Fruit fly (Drosophila melanogaster) whole organism, prepupa: ENCODE measurements around the gene peng.

Source experiments
- CG10631 ChIP-seq: fragments of 200-800 bp; sonication (Bioruptor generic); optimal IDR thresholded peaks from 2 replicates; lab custom pipeline; 2016; ENCODE audit warnings: missing biosample characterization, missing genetic modification characterization
- CG10669 ChIP-seq: fragments of 200-800 bp; sonication (Bioruptor generic); optimal IDR thresholded peaks from 3 replicates; lab custom pipeline; 2018; ENCODE audit warnings: missing biosample characterization, mild to moderate bottlenecking, missing genetic modification characterization, moderate library complexity
- CG11762 ChIP-seq: fragments of 200-800 bp; sonication (Bioruptor generic); optimal IDR thresholded peaks from 3 replicates; lab custom pipeline; 2016; ENCODE audit warnings: missing biosample characterization, missing genetic modification characterization; ENCODE audit not compliant: insufficient read depth
- CG11902 ChIP-seq: fragments of 200-800 bp; sonication (Bioruptor generic); optimal IDR thresholded peaks from 3 replicates; lab custom pipeline; 2016; ENCODE audit warnings: missing biosample characterization, missing genetic modification characterization
- CG15336 ChIP-seq: fragments of 200-800 bp; sonication (Bioruptor generic); IDR thresholded peaks from 2 replicates; pipeline ENCODE4 v1.3.6; 2022; ENCODE audit warnings: missing biosample characterization, missing genetic modification characterization
- CG1621 ChIP-seq: fragments of 200-800 bp; sonication (Bioruptor generic); optimal IDR thresholded peaks from 3 replicates; lab custom pipeline; 2018; ENCODE audit warnings: missing biosample characterization, mild to moderate bottlenecking, missing genetic modification characterization
- CG16779 ChIP-seq: fragments of 200-800 bp; sonication (Bioruptor generic); optimal IDR thresholded peaks from 3 replicates; lab custom pipeline; 2017; ENCODE audit warnings: missing biosample characterization, mild to moderate bottlenecking, missing genetic modification characterization
- CG3032 ChIP-seq: fragments of 200-800 bp; optimal IDR thresholded peaks from 2 replicates; lab custom pipeline; 2019; ENCODE audit warnings: missing biosample characterization, mild to moderate bottlenecking, missing genetic modification characterization, moderate library complexity
- CG32006 ChIP-seq: fragments of 200-800 bp; sonication (Bioruptor generic); optimal IDR thresholded peaks from 3 replicates; lab custom pipeline; 2017; ENCODE audit warnings: missing biosample characterization, mild to moderate bottlenecking, missing genetic modification characterization
- CG34406 ChIP-seq: fragments of 200-800 bp; sonication (Bioruptor generic); optimal IDR thresholded peaks from 3 replicates; lab custom pipeline; 2016; ENCODE audit warnings: missing biosample characterization, missing genetic modification characterization
- CG4318 ChIP-seq: fragments of 200-800 bp; sonication (Bioruptor generic); optimal IDR thresholded peaks from 3 replicates; lab custom pipeline; 2017; ENCODE audit warnings: missing biosample characterization, mild to moderate bottlenecking, missing genetic modification characterization
- CG6808 ChIP-seq: fragments of 200-800 bp; sonication (Bioruptor generic); optimal IDR thresholded peaks from 3 replicates; lab custom pipeline; 2017; ENCODE audit warnings: missing biosample characterization, missing genetic modification characterization, mild to moderate bottlenecking, moderate library complexity, missing genetic modification reagents
- CG6854 ChIP-seq: fragments of 200-800 bp; sonication (Bioruptor generic); optimal IDR thresholded peaks from 2 replicates; lab custom pipeline; 2017; ENCODE audit warnings: missing biosample characterization, mild to moderate bottlenecking, missing genetic modification characterization
- CG7368 ChIP-seq: fragments of 200-800 bp; sonication (Bioruptor generic); optimal IDR thresholded peaks from 3 replicates; lab custom pipeline; 2016; ENCODE audit warnings: missing biosample characterization, missing genetic modification characterization
- CG8119 ChIP-seq: fragments of 200-800 bp; sonication (Bioruptor generic); IDR thresholded peaks from 3 replicates; pipeline ENCODE4 v1.3.6; 2022; ENCODE audit warnings: missing biosample characterization, missing genetic modification characterization
- CG8319 ChIP-seq: fragments of 200-800 bp; sonication (Bioruptor generic); optimal IDR thresholded peaks from 3 replicates; lab custom pipeline; 2016; ENCODE audit warnings: missing biosample characterization, missing genetic modification characterization
- CG9139 ChIP-seq: fragments of 200-800 bp; sonication (Bioruptor generic); optimal IDR thresholded peaks from 3 replicates; lab custom pipeline; 2017; ENCODE audit warnings: missing biosample characterization, mild to moderate bottlenecking, missing genetic modification characterization
- Eip78C ChIP-seq: fragments of 200-800 bp; sonication (Bioruptor generic); peaks from one replicate; lab custom pipeline; 2016; ENCODE audit warnings: missing biosample characterization, missing genetic modification characterization
- Ets21C ChIP-seq: fragments of 200-800 bp; sonication (Bioruptor generic); optimal IDR thresholded peaks from 3 replicates; lab custom pipeline; 2016; ENCODE audit warnings: missing biosample characterization, missing genetic modification characterization
- Gug ChIP-seq: fragments of 200-800 bp; sonication (Bioruptor generic); IDR thresholded peaks from 2 replicates; pipeline ENCODE4 v1.3.6; 2022; ENCODE audit warnings: missing biosample characterization, missing genetic modification characterization
- Hr39 ChIP-seq: fragments of 200-800 bp; sonication (Bioruptor generic); optimal IDR thresholded peaks from 2 replicates; lab custom pipeline; 2016; ENCODE audit warnings: missing biosample characterization, missing genetic modification characterization
- Hr4 ChIP-seq: fragments of 200-800 bp; sonication (Bioruptor generic); optimal IDR thresholded peaks from 3 replicates; lab custom pipeline; 2016; ENCODE audit warnings: missing biosample characterization, missing genetic modification characterization
- Met ChIP-seq: fragments of 200-800 bp; sonication (Bioruptor generic); optimal IDR thresholded peaks from 3 replicates; lab custom pipeline; 2016; ENCODE audit warnings: missing biosample characterization, missing genetic modification characterization
- OdsH ChIP-seq: fragments of 200-800 bp; sonication (Bioruptor generic); optimal IDR thresholded peaks from 3 replicates; lab custom pipeline; 2016; ENCODE audit warnings: missing biosample characterization, missing genetic modification characterization
- Smox ChIP-seq: fragments of 200-800 bp; sonication (Bioruptor generic); optimal IDR thresholded peaks from 3 replicates; lab custom pipeline; 2016; ENCODE audit warnings: missing biosample characterization, missing genetic modification characterization
- Sox102F ChIP-seq: fragments of 200-800 bp; sonication (Bioruptor generic); optimal IDR thresholded peaks from 2 replicates; lab custom pipeline; 2016; ENCODE audit warnings: missing biosample characterization, mild to moderate bottlenecking, missing genetic modification characterization
- Sox14 ChIP-seq: fragments of 200-800 bp; sonication (Bioruptor generic); optimal IDR thresholded peaks from 3 replicates; lab custom pipeline; 2016; ENCODE audit warnings: missing biosample characterization, missing genetic modification characterization
- Sox15 ChIP-seq: fragments of 200-800 bp; sonication (Bioruptor generic); optimal IDR thresholded peaks from 3 replicates; lab custom pipeline; 2016; ENCODE audit warnings: missing biosample characterization, missing genetic modification characterization
- acj6 ChIP-seq: fragments of 200-800 bp; sonication (Bioruptor generic); optimal IDR thresholded peaks from 3 replicates; lab custom pipeline; 2016; ENCODE audit warnings: missing biosample characterization, missing genetic modification characterization
- cyc ChIP-seq: fragments of 200-800 bp; sonication (Bioruptor generic); optimal IDR thresholded peaks from 3 replicates; lab custom pipeline; 2016; ENCODE audit warnings: missing biosample characterization, missing genetic modification characterization
- eg ChIP-seq: fragments of 200-800 bp; sonication (Bioruptor generic); IDR thresholded peaks from 3 replicates; pipeline ENCODE4 v1.3.6; 2022; ENCODE audit warnings: missing biosample characterization, missing genetic modification characterization
- esn ChIP-seq: fragments of 200-800 bp; sonication (Bioruptor generic); optimal IDR thresholded peaks from 2 replicates; lab custom pipeline; 2016; ENCODE audit warnings: missing biosample characterization, mild to moderate bottlenecking, missing genetic modification characterization, moderate library complexity
- fd59A ChIP-seq: fragments of 200-800 bp; sonication (Bioruptor generic); optimal IDR thresholded peaks from 2 replicates; lab custom pipeline; 2017; ENCODE audit warnings: missing biosample characterization, mild to moderate bottlenecking, missing genetic modification characterization, missing genetic modification reagents
- fd85E ChIP-seq: fragments of 200-800 bp; sonication (Bioruptor generic); optimal IDR thresholded peaks from 3 replicates; lab custom pipeline; 2016; ENCODE audit warnings: missing biosample characterization, missing genetic modification characterization
- fkh ChIP-seq: fragments of 200-800 bp; sonication (Bioruptor generic); optimal IDR thresholded peaks from 3 replicates; lab custom pipeline; 2017; ENCODE audit warnings: missing biosample characterization, mild to moderate bottlenecking, missing genetic modification characterization, moderate library complexity
- lz ChIP-seq: fragments of 200-800 bp; sonication (Bioruptor generic); optimal IDR thresholded peaks from 3 replicates; lab custom pipeline; 2016; ENCODE audit warnings: missing biosample characterization, missing genetic modification characterization
- net ChIP-seq: fragments of 200-800 bp; sonication (Bioruptor generic); optimal IDR thresholded peaks from 3 replicates; lab custom pipeline; 2016; ENCODE audit warnings: missing biosample characterization, missing genetic modification characterization
- salr ChIP-seq, 2 experiments: fragments of 200-800 bp; sonication (Bioruptor generic); optimal IDR thresholded peaks; 3 replicates each; lab custom pipeline; 2016 to 2018; ENCODE audit warnings: missing biosample characterization in 2 of 2, missing genetic modification characterization in 2 of 2, mild to moderate bottlenecking in 1 of 2
- ss ChIP-seq, 2 experiments: fragments of 200-800 bp; sonication (Bioruptor generic); optimal IDR thresholded peaks; 2 replicates in 1 of 2; 3 replicates in 1 of 2; lab custom pipeline; 2017 to 2018; ENCODE audit warnings: mild to moderate bottlenecking in 2 of 2, missing biosample characterization in 2 of 2, missing genetic modification characterization in 2 of 2, moderate library complexity in 1 of 2
- topi ChIP-seq: fragments of 200-800 bp; sonication (Bioruptor generic); optimal IDR thresholded peaks from 3 replicates; lab custom pipeline; 2016; ENCODE audit warnings: missing biosample characterization, missing genetic modification characterization

peng gene

DNA sequence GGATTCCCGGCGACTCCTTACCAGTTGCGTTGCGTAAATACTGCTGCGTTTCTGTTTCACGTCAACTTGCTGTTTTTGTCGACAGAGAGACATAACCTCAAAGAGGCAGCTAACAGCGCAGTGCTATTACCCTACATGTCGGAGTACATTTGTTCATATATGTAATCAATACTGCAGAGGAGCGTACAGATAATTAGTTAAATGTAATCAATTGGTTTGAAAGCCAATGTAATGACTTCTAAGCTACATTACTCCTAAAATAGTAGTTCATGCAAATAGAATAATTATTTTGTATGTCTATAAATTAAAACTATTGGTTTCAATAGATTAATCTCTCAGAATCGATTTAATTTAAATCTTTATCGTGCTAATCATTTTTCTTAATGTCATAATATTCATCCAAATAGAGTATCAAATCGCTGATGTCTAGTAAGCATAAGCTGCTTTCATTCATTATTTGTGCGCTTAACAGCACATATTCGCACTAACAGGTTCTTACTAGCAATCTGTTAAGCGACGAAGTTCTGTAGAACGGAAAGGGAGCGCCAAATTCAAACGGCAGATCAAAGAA is 30.4 kb downstream of the peng start, which contains the start of the genes SLIRP1 and anox (continued):
- TF ChIP-seq CG32006 (peak; percentile 89), Gug (GFP tag; lab: Robert Waterston, UW) (peak; percentile 77), esn (GFP tag; lab: Kevin White, UChicago) (peak; percentile 92), Eip78C (GFP tag; lab: Kevin White, UChicago) (peak; percentile 96), CG7368 (GFP tag; lab: Kevin White, UChicago) (peak; percentile 70), OdsH (GFP tag; lab: Kevin White, UChicago) (peak; percentile 87), Ets21C (GFP tag; lab: Kevin White, UChicago) (peak; percentile 75), net (GFP tag; lab: Kevin White, UChicago) (peak; percentile 81), CG15336 (peak; percentile 86)

dm6 chrX:21317422-21317821 is 32.2 kb downstream of the peng start, which contains the start of gene CG1801:
TSS of gene CG1801 (minus strand) at chrX:21317522.
- TF ChIP-seq net (GFP tag; lab: Kevin White, UChicago) (no peak), Ets21C (GFP tag; lab: Kevin White, UChicago) (no peak), CG1621 (no peak), CG15336 (no peak), CG10669 (GFP tag; lab: Kevin White, UChicago) (no peak), Hr4 (no peak), Sox102F (GFP tag; lab: Kevin White, UChicago) (no peak), CG8319 (GFP tag; lab: Kevin White, UChicago) (no peak), fd85E (GFP tag; lab: Kevin White, UChicago) (no peak), topi (GFP tag; lab: Kevin White, UChicago) (no peak)

DNA sequence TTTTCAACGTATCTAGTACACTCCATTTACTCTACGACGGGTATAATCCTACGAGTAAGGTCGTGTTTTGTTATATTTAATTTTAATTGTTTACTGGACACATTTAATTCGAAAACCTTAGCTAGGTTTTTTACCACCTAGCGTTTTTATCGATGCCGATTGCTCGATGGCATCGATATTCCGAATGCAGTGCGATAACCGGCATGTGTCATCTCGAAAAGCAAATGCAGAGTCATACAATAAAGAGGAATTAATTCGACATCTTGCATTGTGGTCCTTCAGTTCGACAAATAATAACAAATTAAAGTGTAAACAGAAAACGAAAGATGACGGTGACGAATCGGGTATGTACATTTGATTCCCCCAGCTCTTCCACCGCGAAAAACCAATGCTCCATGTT is 33.8 kb downstream of the peng start, which contains the start of gene Rpt6:
Gene Rpt6, plus strand, starts transcription at position 201 of the 400 bp plus-strand sequence.
- TF ChIP-seq CG3032 (tag; lab: Kevin White, UChicago) (no peak), esn (GFP tag; lab: Kevin White, UChicago) (peak; percentile 13), Hr4 (no peak), lz (peak; percentile 2), CG8119 (GFP tag; lab: Robert Waterston, UW) (no peak), fd85E (GFP tag; lab: Kevin White, UChicago) (no peak), CG4318 (GFP tag; lab: Kevin White, UChicago) (no peak), Sox14 (GFP tag; lab: Kevin White, UChicago) (peak; percentile 16), CG6854 (GFP tag; lab: Kevin White, UChicago) (peak; percentile 38), CG34406 (no peak), Eip78C (GFP tag; lab: Kevin White, UChicago) (peak; percentile 59), CG11762 (GFP tag; lab: Kevin White, UChicago) (no peak), CG6808 (GFP tag; lab: Kevin White, UChicago) (no peak)

DNA sequence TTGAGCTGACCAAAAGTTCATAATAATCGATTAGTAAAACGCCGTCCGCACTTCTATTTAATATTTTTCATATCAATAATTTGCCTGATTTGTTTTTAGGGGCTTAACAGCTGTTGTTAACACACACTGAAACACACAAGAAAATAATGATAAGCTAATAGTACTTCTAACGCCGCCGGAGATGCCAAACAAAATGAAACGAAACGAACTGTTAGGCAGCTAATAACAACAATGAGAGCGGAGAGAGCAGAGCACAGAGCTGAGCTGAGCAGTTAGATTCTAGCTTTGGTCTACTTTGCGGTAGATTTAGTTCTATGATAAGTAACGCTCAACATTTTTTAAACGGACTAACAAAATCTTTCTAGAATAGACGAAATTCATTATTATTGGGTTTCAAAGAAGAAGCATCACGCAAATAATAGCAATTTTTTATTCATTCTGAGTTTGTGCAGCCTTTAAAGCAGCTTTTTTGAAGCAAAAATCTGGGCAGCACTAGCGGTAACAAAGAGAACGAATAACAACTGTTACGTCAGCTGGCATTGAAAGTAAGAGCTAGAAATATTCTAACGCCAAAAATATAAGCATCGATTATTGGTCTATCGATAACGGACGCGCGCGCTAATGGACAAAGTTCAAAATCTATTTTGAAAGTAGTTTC is 43.0 kb downstream of the peng start, which contains the start of gene Abca3:
Gene Abca3, minus strand, starts transcription at position 181 of the 658 bp plus-strand sequence.
- TF ChIP-seq eg (GFP tag; lab: Robert Waterston, UW) (peak; percentile 50; the same call in 1 of the 3 replicates), cyc (GFP tag; lab: Kevin White, UChicago) (no peak), CG11762 (GFP tag; lab: Kevin White, UChicago) (no peak), fkh (GFP tag; lab: Kevin White, UChicago) (peak; percentile 55), CG32006 (no peak), acj6 (GFP tag; lab: Kevin White, UChicago) (no peak), CG11902 (GFP tag; lab: Kevin White, UChicago) (no peak), CG10669 (GFP tag; lab: Kevin White, UChicago) (no peak), Ets21C (GFP tag; lab: Kevin White, UChicago) (no peak), ss (GFP tag; optimal IDR thresholded peaks at IDR 0.05; lab: Kevin White, UChicago) (no peak), Smox (GFP tag; lab: Kevin White, UChicago) (no peak), Met (GFP tag; lab: Kevin White, UChicago) (no peak), Hr39 (GFP tag; lab: Kevin White, UChicago) (peak; percentile 7), CG16779 (tag; lab: Kevin White, UChicago) (no peak), CG9139 (no peak), esn (GFP tag; lab: Kevin White, UChicago) (no peak), fd59A (no peak), Sox14 (GFP tag; lab: Kevin White, UChicago) (peak; percentile 39), Sox15 (GFP tag; lab: Kevin White, UChicago) (no peak), CG6808 (GFP tag; lab: Kevin White, UChicago) (no peak), salr (GFP tag; optimal IDR thresholded peaks at IDR 0.05; lab: Kevin White, UChicago) (peak in 1 of 2 experiments; percentile 23), CG1621 (no peak), CG15336 (0 out of 2 replicates have a peak, but pooled peaks have one; percentile 17), CG8319 (GFP tag; lab: Kevin White, UChicago) (no peak), CG7368 (GFP tag; lab: Kevin White, UChicago) (no peak), CG4318 (GFP tag; lab: Kevin White, UChicago) (no peak), CG6854 (GFP tag; lab: Kevin White, UChicago) (no peak), CG3032 (tag; lab: Kevin White, UChicago) (no peak), CG10631 (GFP tag; lab: Kevin White, UChicago) (no peak)
